Worm (Caenorhabditis elegans) whole organism, young adult: ENCODE measurements around the gene dnj-17.
A peak's percentile ranks its signal among the peaks of the same experiment; 100 is the strongest.

Source experiments
- B0261.1 ChIP-seq: sonication (generic microtip); optimal IDR thresholded peaks from 2 replicates; lab custom pipeline; 2016; ENCODE audit warnings: mild to moderate bottlenecking, missing genetic modification characterization, moderate library complexity, missing compliant biosample characterization
- C06A6.2 ChIP-seq: fragments of 200-800 bp; sonication (Bioruptor generic); conservative IDR thresholded peaks from 2 replicates; pipeline ENCODE4 v1.3.6; 2022; ENCODE audit warnings: missing genetic modification characterization, missing compliant biosample characterization
- F57A8.1 ChIP-seq: fragments of 200-800 bp; sonication (Bioruptor generic); optimal IDR thresholded peaks from 2 replicates; lab custom pipeline; 2018; ENCODE audit warnings: mild to moderate bottlenecking, missing genetic modification characterization, moderate library complexity, missing compliant biosample characterization
- K11D2.4 ChIP-seq: fragments of 200-800 bp; sonication (Bioruptor generic); IDR thresholded peaks from 2 replicates; pipeline ENCODE4 v1.3.6; 2022; ENCODE audit warnings: missing genetic modification reagents, missing genetic modification characterization, missing compliant biosample characterization
- K12H6.12 ChIP-seq: fragments of 200-800 bp; sonication (Bioruptor generic); optimal IDR thresholded peaks from 2 replicates; lab custom pipeline; 2018; ENCODE audit warnings: mild to moderate bottlenecking, missing genetic modification characterization, missing compliant biosample characterization
- Y53F4B.3 ChIP-seq: fragments of 200-800 bp; sonication (Bioruptor generic); IDR thresholded peaks from 2 replicates; pipeline ENCODE4 v1.3.6; 2022; ENCODE audit warnings: missing genetic modification reagents, missing genetic modification characterization, missing compliant biosample characterization
- atf-7 ChIP-seq: sonication (generic microtip); optimal IDR thresholded peaks from 2 replicates; lab custom pipeline; 2017; ENCODE audit warnings: mild to moderate bottlenecking, missing genetic modification characterization, missing compliant biosample characterization
- attf-3 ChIP-seq: fragments of 200-800 bp; sonication (Bioruptor generic); conservative IDR thresholded peaks from 2 replicates; pipeline ENCODE4 v1.3.6; 2022; ENCODE audit warnings: missing genetic modification reagents, missing genetic modification characterization, missing compliant biosample characterization
- attf-5 ChIP-seq: fragments of 200-800 bp; sonication (Bioruptor generic); optimal IDR thresholded peaks from 2 replicates; lab custom pipeline; 2018; ENCODE audit warnings: mild to moderate bottlenecking, missing genetic modification characterization, missing compliant biosample characterization
- cebp-1 ChIP-seq, 2 experiments: fragments of 200-800 bp in 1 of 2; sonication (Bioruptor generic) in 1 of 2; sonication (generic microtip) in 1 of 2; IDR thresholded peaks in 1 of 2; optimal IDR thresholded peaks in 1 of 2; 2 replicates each; pipeline versions ENCODE4 v1.3.6 to Lab custom; 2017 to 2022; ENCODE audit warnings: missing compliant biosample characterization in 2 of 2, missing genetic modification characterization in 2 of 2, mild to moderate bottlenecking in 1 of 2, missing genetic modification reagents in 1 of 2, moderate library complexity in 1 of 2
- cebp-2 ChIP-seq: fragments of 200-800 bp; sonication (Bioruptor generic); IDR thresholded peaks from 2 replicates; pipeline ENCODE4 v1.3.6; 2022; ENCODE audit warnings: missing genetic modification characterization, missing compliant biosample characterization
- ceh-100 ChIP-seq: fragments of 200-800 bp; sonication (Bioruptor generic); IDR thresholded peaks from 2 replicates; pipeline ENCODE4 v1.3.6; 2022; ENCODE audit warnings: missing genetic modification reagents, missing genetic modification characterization, missing compliant biosample characterization
- ceh-27 ChIP-seq: fragments of 200-800 bp; sonication (Bioruptor generic); optimal IDR thresholded peaks from 2 replicates; lab custom pipeline; 2018; ENCODE audit warnings: mild to moderate bottlenecking, missing genetic modification characterization, moderate library complexity, missing compliant biosample characterization
- dox-1 ChIP-seq: fragments of 200-800 bp; sonication (Bioruptor generic); IDR thresholded peaks from 2 replicates; pipeline ENCODE4 v1.3.6; 2022; ENCODE audit warnings: missing genetic modification reagents, missing genetic modification characterization, missing compliant biosample characterization
- dpff-1 ChIP-seq: sonication (generic microtip); optimal IDR thresholded peaks from 2 replicates; lab custom pipeline; 2017; ENCODE audit warnings: mild to moderate bottlenecking, missing genetic modification characterization, missing compliant biosample characterization
- fkh-3 ChIP-seq: sonication (generic microtip); optimal IDR thresholded peaks from 2 replicates; lab custom pipeline; 2016; ENCODE audit warnings: mild to moderate bottlenecking, missing genetic modification characterization, missing compliant biosample characterization
- hmg-1.2 ChIP-seq: fragments of 200-800 bp; sonication (Bioruptor generic); IDR thresholded peaks from 2 replicates; pipeline ENCODE4 v1.3.6; 2022; ENCODE audit warnings: missing genetic modification reagents, missing genetic modification characterization, missing compliant biosample characterization
- lag-1 ChIP-seq: fragments of 200-800 bp; sonication (Bioruptor generic); IDR thresholded peaks from 2 replicates; pipeline ENCODE4 v1.3.6; 2022; ENCODE audit warnings: missing genetic modification reagents, missing genetic modification characterization, missing compliant biosample characterization
- let-526 ChIP-seq: fragments of 200-800 bp; sonication (Bioruptor generic); IDR thresholded peaks from 2 replicates; pipeline ENCODE4 v1.3.6; 2022; ENCODE audit warnings: missing genetic modification reagents, missing genetic modification characterization, missing compliant biosample characterization
- let-607 ChIP-seq, 2 experiments: fragments of 200-800 bp in 1 of 2; sonication (Bioruptor generic) in 1 of 2; sonication (generic microtip) in 1 of 2; optimal IDR thresholded peaks; 2 replicates each; lab custom pipeline; 2016 to 2018; ENCODE audit warnings: mild to moderate bottlenecking in 2 of 2, missing compliant biosample characterization in 2 of 2, missing genetic modification characterization in 2 of 2, moderate library complexity in 2 of 2, missing genotype in 1 of 2
- lin-35 ChIP-seq, 3 experiments: fragments of 150-350 bp in 2 of 3; sonication (generic microtip) in 1 of 3; optimal IDR thresholded peaks; 2 replicates each; lab custom pipeline; 2014 to 2018; ENCODE audit warnings: missing biosample characterization in 3 of 3, missing genetic modification characterization in 3 of 3, missing genetic modification reagents in 3 of 3
- lin-40 ChIP-seq: sonication (generic microtip); optimal IDR thresholded peaks from 2 replicates; lab custom pipeline; 2016; ENCODE audit warnings: missing genetic modification characterization, mild to moderate bottlenecking, missing compliant biosample characterization, missing genotype, missing genetic modification reagents
- lin-54 ChIP-seq: fragments of 200-800 bp; sonication (Bioruptor generic); optimal IDR thresholded peaks from 2 replicates; lab custom pipeline; 2018; ENCODE audit warnings: mild to moderate bottlenecking, missing genetic modification characterization, missing compliant biosample characterization
- lir-1 ChIP-seq: fragments of 200-800 bp; sonication (Bioruptor generic); conservative IDR thresholded peaks from 2 replicates; pipeline ENCODE4 v1.3.6; 2022; ENCODE audit warnings: missing genetic modification reagents, missing genetic modification characterization, missing compliant biosample characterization
- mcd-1 ChIP-seq: fragments of 200-800 bp; sonication (Bioruptor generic); IDR thresholded peaks from 2 replicates; pipeline ENCODE4 v1.3.6; 2022; ENCODE audit warnings: missing genetic modification reagents, missing genetic modification characterization, missing compliant biosample characterization
- nfyb-1 ChIP-seq: fragments of 200-800 bp; sonication (Bioruptor generic); IDR thresholded peaks from 2 replicates; pipeline ENCODE4 v1.3.6; 2022; ENCODE audit warnings: missing genetic modification reagents, missing genetic modification characterization, missing compliant biosample characterization
- nhr-80 ChIP-seq: sonication (generic microtip); optimal IDR thresholded peaks from 2 replicates; lab custom pipeline; 2016; ENCODE audit warnings: missing genetic modification characterization, missing compliant biosample characterization
- rcor-1 ChIP-seq: fragments of 200-800 bp; sonication (Bioruptor generic); IDR thresholded peaks from 2 replicates; pipeline ENCODE4 v1.3.6; 2022; ENCODE audit warnings: missing genetic modification reagents, missing genetic modification characterization, missing compliant biosample characterization
- snpc-4 ChIP-seq, 5 experiments: fragments of 150-350 bp in 1 of 5; sonication (generic microtip) in 4 of 5; optimal IDR thresholded peaks; 2 replicates each; lab custom pipeline; 2014 to 2018; ENCODE audit warnings: missing genetic modification characterization in 5 of 5, missing biosample characterization in 3 of 5, antibody characterized with exemption in 2 of 5, mild to moderate bottlenecking in 2 of 5, missing compliant biosample characterization in 2 of 5, missing genotype in 2 of 5, moderate library complexity in 2 of 5, missing genetic modification reagents in 1 of 5
- tbp1 ChIP-seq: fragments of 200-800 bp; sonication (Bioruptor generic); optimal IDR thresholded peaks from 2 replicates; lab custom pipeline; 2018; ENCODE audit warnings: mild to moderate bottlenecking, missing genetic modification characterization, missing compliant biosample characterization
- zfh-2 ChIP-seq: fragments of 200-800 bp; sonication (Bioruptor generic); conservative IDR thresholded peaks from 2 replicates; pipeline ENCODE4 v1.3.6; 2022; ENCODE audit warnings: missing genetic modification reagents, missing genetic modification characterization, missing compliant biosample characterization
- ztf-18 ChIP-seq: sonication (generic microtip); optimal IDR thresholded peaks from 2 replicates; lab custom pipeline; 2016; ENCODE audit warnings: missing genotype, mild to moderate bottlenecking, missing genetic modification characterization, missing compliant biosample characterization
- ztf-3 ChIP-seq: fragments of 200-800 bp; sonication (Bioruptor generic); optimal IDR thresholded peaks from 2 replicates; lab custom pipeline; 2018; ENCODE audit warnings: mild to moderate bottlenecking, missing genetic modification characterization, missing compliant biosample characterization

Gene dnj-17

DNA sequence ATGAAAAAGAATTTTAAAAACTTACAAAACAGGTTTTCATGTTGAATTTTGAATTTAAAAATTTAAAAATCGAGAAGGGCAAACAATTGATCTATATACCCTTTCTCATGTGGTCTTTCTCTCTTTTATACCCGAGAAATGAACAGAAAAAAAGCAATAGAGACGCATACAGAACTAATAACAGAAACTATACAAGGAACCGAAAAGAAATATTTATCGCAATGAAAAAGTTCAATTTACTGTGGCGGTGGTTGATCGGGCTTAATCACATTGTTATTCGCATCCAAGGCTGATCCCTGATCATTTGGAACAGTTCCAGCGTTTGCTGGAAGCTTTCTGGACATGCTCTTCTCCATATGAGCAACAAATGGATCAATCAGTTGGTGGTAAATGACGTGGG lies 14.9 kb downstream of the dnj-17 start, which contains the start of gene T03F6.10:
T03F6.10 (minus strand) TSS at position 101 of the 400 bp plus-strand sequence.
- no peak for TF ChIP-seq lag-1 (GFP tag; lab: Robert Waterston, UW)
- TF ChIP-seq C06A6.2, result no peak
- TF ChIP-seq fkh-3 (tag; lab: Kevin White, UChicago), result no peak
- no peak for TF ChIP-seq attf-3 (GFP tag; lab: Robert Waterston, UW)
- 0 out of 2 replicates have a peak, but pooled peaks have one; percentile 29 for TF ChIP-seq cebp-2 (GFP tag; lab: Robert Waterston, UW)
- TF ChIP-seq ceh-27 (GFP tag; lab: Kevin White, UChicago), result no peak
- TF ChIP-seq F57A8.1 (GFP tag; lab: Kevin White, UChicago), result no peak
- TF ChIP-seq, all 124 proteins: peak for 1

DNA sequence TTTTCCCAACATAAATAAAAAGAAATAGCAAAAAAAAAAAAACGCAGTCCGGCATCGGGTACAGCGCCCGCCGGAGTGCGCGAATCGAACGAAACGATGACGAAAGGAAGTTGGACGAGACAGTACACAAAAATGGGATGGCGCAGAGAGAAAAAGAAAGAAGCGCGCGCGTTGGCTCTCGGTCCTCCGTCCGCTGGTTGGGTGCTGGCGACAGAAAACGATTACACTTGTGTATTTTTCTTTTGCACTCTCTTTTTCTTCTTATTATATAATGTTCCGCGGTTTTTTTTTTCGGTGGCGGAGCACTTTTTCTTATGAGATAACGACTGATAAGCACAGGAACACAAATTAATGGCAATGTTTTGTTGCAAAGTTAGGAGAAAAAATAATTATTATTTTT lies 15.9 kb downstream of the dnj-17 start:
- TF ChIP-seq rcor-1, result no peak
- TF ChIP-seq tbp1 (GFP tag; lab: Kevin White, UChicago), result peak; percentile 6
- no peak for TF ChIP-seq dox-1
- peak; percentile 61 for TF ChIP-seq ztf-18 (tag; lab: Kevin White, UChicago)
- peak in 1 of 2 experiments; percentile 52 for TF ChIP-seq let-607 (tag; optimal IDR thresholded peaks at IDR 0.05; lab: Kevin White, UChicago)
- TF ChIP-seq nhr-80 (tag; lab: Kevin White, UChicago), result peak; percentile 91
- TF ChIP-seq mcd-1 (GFP tag; lab: Robert Waterston, UW), result peak; percentile 49; the same call in 1 of the 2 replicates
- no peak for TF ChIP-seq snpc-4 (GFP tag; optimal IDR thresholded peaks at IDR 0.05; lab: Kevin White, UChicago)
- peak in 1 of 4 experiments; percentile 15 for TF ChIP-seq snpc-4 (tag; optimal IDR thresholded peaks at IDR 0.05; lab: Kevin White, UChicago)
- peak in 1 of 3 experiments; percentile 53 for TF ChIP-seq lin-35 (GFP tag; optimal IDR thresholded peaks at IDR 0.05; lab: Kevin White, UChicago)
- peak; percentile 72 for TF ChIP-seq K11D2.4 (GFP tag; lab: Robert Waterston, UW)
- TF ChIP-seq ztf-3 (GFP tag; lab: Kevin White, UChicago), result no peak
- TF ChIP-seq let-526 (GFP tag; lab: Robert Waterston, UW), result no peak
- no peak for TF ChIP-seq fkh-3 (tag; lab: Kevin White, UChicago)
- TF ChIP-seq cebp-1 (GFP tag; IDR thresholded peaks at IDR 0.05; lab: Robert Waterston, UW), result peak; percentile 23; the same call in 1 of the 2 replicates
- no peak for TF ChIP-seq cebp-1 (tag; optimal IDR thresholded peaks at IDR 0.05; lab: Kevin White, UChicago)
- peak; percentile 33 for TF ChIP-seq lin-54
- peak; percentile 64 for TF ChIP-seq lin-40 (tag; lab: Kevin White, UChicago)
- TF ChIP-seq attf-5 (GFP tag; lab: Kevin White, UChicago), result peak; percentile 71
- TF ChIP-seq hmg-1.2 (GFP tag; lab: Robert Waterston, UW), result peak; percentile 91
- TF ChIP-seq lir-1 (GFP tag; lab: Robert Waterston, UW), result no peak
- TF ChIP-seq K12H6.12 (tag; lab: Kevin White, UChicago), result peak; percentile 14
- TF ChIP-seq nfyb-1 (GFP tag; lab: Robert Waterston, UW), result peak; percentile 71; the same call in 1 of the 2 replicates

DNA sequence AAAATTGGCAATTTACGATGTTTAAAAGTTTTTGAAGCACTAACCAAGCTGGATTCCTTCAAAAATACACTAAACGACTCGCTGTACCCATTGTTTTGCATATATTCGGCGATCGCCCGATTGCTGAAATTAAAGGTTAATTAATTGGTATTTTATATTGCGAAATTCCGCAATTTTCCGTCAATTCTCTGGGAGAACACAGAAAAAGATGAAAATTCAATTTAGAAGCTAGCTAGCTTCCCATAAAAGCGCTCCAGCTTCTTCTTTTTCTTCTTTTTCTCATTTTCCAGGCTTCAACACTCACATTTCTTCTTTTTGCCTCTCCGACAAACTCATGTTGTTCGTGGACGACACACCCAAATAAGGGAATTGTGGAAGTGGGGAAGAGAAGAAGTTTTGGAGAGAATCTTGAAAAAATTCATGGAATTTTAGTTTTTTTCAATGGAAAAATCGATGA lies 16.8 kb downstream of the dnj-17 start, which contains the start of gene lis-1:
lis-1 (minus strand) TSS at position 407 of the 457 bp plus-strand sequence.
- TF ChIP-seq dpff-1, result no peak
- TF ChIP-seq cebp-1 (GFP tag; IDR thresholded peaks at IDR 0.05; lab: Robert Waterston, UW), result no peak
- peak; percentile 80 for TF ChIP-seq cebp-1 (tag; optimal IDR thresholded peaks at IDR 0.05; lab: Kevin White, UChicago)
- TF ChIP-seq ceh-100 (GFP tag; lab: Robert Waterston, UW), result no peak
- peak; percentile 5 for TF ChIP-seq atf-7 (tag; lab: Kevin White, UChicago)
- TF ChIP-seq zfh-2 (GFP tag; lab: Robert Waterston, UW), result no peak
- peak in 1 of 3 experiments; percentile 23 for TF ChIP-seq lin-35 (GFP tag; optimal IDR thresholded peaks at IDR 0.05; lab: Kevin White, UChicago)
- TF ChIP-seq nfyb-1 (GFP tag; lab: Robert Waterston, UW), result 0 out of 2 replicates have a peak, but pooled peaks have one; percentile 10
- TF ChIP-seq Y53F4B.3, result no peak
- no peak for TF ChIP-seq B0261.1 (tag; lab: Kevin White, UChicago)
